Fruit fly (Drosophila melanogaster) whole organism, embryonic: ENCODE measurements around the gene CG43925.

Source experiments
- Abd-B ChIP-seq: fragments of 200-800 bp; sonication (Bioruptor generic); optimal IDR thresholded peaks from 2 replicates; lab custom pipeline; 2018; ENCODE audit warnings: missing biosample characterization, mild to moderate bottlenecking, missing genetic modification characterization, moderate library complexity
- Atf-2 ChIP-seq: fragments of 200-800 bp; sonication (Bioruptor generic); optimal IDR thresholded peaks from 2 replicates; lab custom pipeline; 2016; ENCODE audit warnings: missing biosample characterization, missing genetic modification characterization
- Blimp-1 ChIP-seq: fragments of 200-800 bp; sonication (Bioruptor generic); optimal IDR thresholded peaks from 3 replicates; lab custom pipeline; 2018; ENCODE audit warnings: missing biosample characterization, missing genetic modification characterization, mild to moderate bottlenecking, moderate library complexity, missing genetic modification reagents
- CG10462 ChIP-seq: fragments of 200-800 bp; sonication (Bioruptor generic); optimal IDR thresholded peaks from 2 replicates; lab custom pipeline; 2016; ENCODE audit warnings: missing biosample characterization, missing genetic modification characterization
- CG10543 ChIP-seq: fragments of 200-800 bp; sonication (Bioruptor generic); optimal IDR thresholded peaks from 3 replicates; lab custom pipeline; 2017; ENCODE audit warnings: missing biosample characterization, mild to moderate bottlenecking, missing genetic modification characterization, moderate library complexity
- CG10565 ChIP-seq: fragments of 200-800 bp; sonication (Bioruptor generic); optimal IDR thresholded peaks from 3 replicates; lab custom pipeline; 2016; ENCODE audit warnings: missing biosample characterization, mild to moderate bottlenecking, missing genetic modification characterization
- CG10959 ChIP-seq: fragments of 200-800 bp; sonication (Bioruptor generic); IDR thresholded peaks from 2 replicates; pipeline ENCODE4 v1.3.6; 2022; ENCODE audit warnings: missing biosample characterization, missing genetic modification characterization
- CG12236 ChIP-seq: fragments of 200-800 bp; sonication (Bioruptor generic); optimal IDR thresholded peaks from 2 replicates; lab custom pipeline; 2016; ENCODE audit warnings: missing biosample characterization, missing genetic modification characterization
- CG15073 ChIP-seq: fragments of 200-800 bp; sonication (Bioruptor generic); optimal IDR thresholded peaks from 2 replicates; lab custom pipeline; 2016; ENCODE audit warnings: missing biosample characterization, missing genetic modification characterization
- CG1792 ChIP-seq: fragments of 200-800 bp; sonication (Bioruptor generic); optimal IDR thresholded peaks from 2 replicates; lab custom pipeline; 2016; ENCODE audit warnings: missing biosample characterization, missing genetic modification characterization
- CG18619 ChIP-seq: fragments of 200-800 bp; sonication (Bioruptor generic); optimal IDR thresholded peaks from 3 replicates; lab custom pipeline; 2017; ENCODE audit warnings: missing biosample characterization, mild to moderate bottlenecking, missing genetic modification characterization
- CG2199 ChIP-seq: fragments of 200-800 bp; sonication (Bioruptor generic); IDR thresholded peaks from 3 replicates; pipeline ENCODE4 v1.3.6; 2022; ENCODE audit warnings: missing biosample characterization, missing genetic modification characterization
- CG31224 ChIP-seq: fragments of 200-800 bp; sonication (Bioruptor generic); IDR thresholded peaks from 2 replicates; pipeline ENCODE4 v1.3.6; 2022; ENCODE audit warnings: missing biosample characterization, missing genetic modification characterization
- CG4360 ChIP-seq: fragments of 200-800 bp; sonication (Bioruptor generic); IDR thresholded peaks from 2 replicates; pipeline ENCODE4 v1.3.6; 2022; ENCODE audit warnings: missing biosample characterization, missing genetic modification characterization
- CG4617 ChIP-seq: fragments of 200-800 bp; sonication (Bioruptor generic); optimal IDR thresholded peaks from 3 replicates; lab custom pipeline; 2016; ENCODE audit warnings: missing biosample characterization, missing genetic modification characterization, borderline replicate concordance
- CG4820 ChIP-seq: fragments of 200-800 bp; sonication (Bioruptor generic); optimal IDR thresholded peaks from 3 replicates; lab custom pipeline; 2016; ENCODE audit warnings: missing biosample characterization, missing genetic modification characterization
- CG6254 ChIP-seq: fragments of 200-800 bp; sonication (Bioruptor generic); optimal IDR thresholded peaks from 3 replicates; lab custom pipeline; 2017; ENCODE audit warnings: mild to moderate bottlenecking, missing biosample characterization, missing genetic modification reagents, missing genetic modification characterization
- CG7786 ChIP-seq: fragments of 200-800 bp; sonication (Bioruptor generic); optimal IDR thresholded peaks from 2 replicates; lab custom pipeline; 2016; ENCODE audit warnings: missing biosample characterization, missing genetic modification characterization
- CG7963 ChIP-seq: fragments of 200-800 bp; sonication (Bioruptor generic); IDR thresholded peaks from 3 replicates; pipeline ENCODE4 v1.3.6; 2022; ENCODE audit warnings: missing biosample characterization, missing genetic modification characterization; ENCODE audit not compliant: partially characterized antibody
- CG8478 ChIP-seq: fragments of >200 bp; optimal IDR thresholded peaks from 2 replicates; lab custom pipeline; 2018
- CG9215 ChIP-seq: fragments of 200-800 bp; sonication (Bioruptor generic); IDR thresholded peaks from 2 replicates; pipeline ENCODE4 v1.3.6; 2022; ENCODE audit warnings: missing biosample characterization, missing genetic modification characterization
- Doc3 ChIP-seq: fragments of 200-800 bp; sonication (Bioruptor generic); IDR thresholded peaks from 3 replicates; pipeline ENCODE4 v1.3.6; 2022; ENCODE audit warnings: missing biosample characterization, missing genetic modification characterization; ENCODE audit not compliant: partially characterized antibody
- Hmx ChIP-seq: fragments of 200-800 bp; sonication (Bioruptor generic); optimal IDR thresholded peaks from 2 replicates; lab custom pipeline; 2016; ENCODE audit warnings: missing biosample characterization, missing genetic modification characterization
- Lpt ChIP-seq: fragments of >200 bp; optimal IDR thresholded peaks from 2 replicates; lab custom pipeline; 2018; ENCODE audit warnings: missing biosample characterization, missing genetic modification characterization
- Nf-YA ChIP-seq: fragments of 200-800 bp; sonication (Bioruptor generic); IDR thresholded peaks from 2 replicates; pipeline ENCODE4 v1.3.6; 2022; ENCODE audit warnings: missing biosample characterization, missing genetic modification characterization
- Rfx ChIP-seq: fragments of 200-800 bp; sonication (Bioruptor generic); IDR thresholded peaks from 2 replicates; pipeline ENCODE4 v1.3.6; 2022; ENCODE audit warnings: missing biosample characterization, missing genetic modification characterization
- Rx ChIP-seq: fragments of 200-800 bp; sonication (Bioruptor generic); IDR thresholded peaks from 2 replicates; pipeline ENCODE4 v1.3.6; 2022; ENCODE audit warnings: missing biosample characterization, missing genetic modification characterization
- Sox100B ChIP-seq: fragments of 200-800 bp; sonication (Bioruptor generic); optimal IDR thresholded peaks from 3 replicates; lab custom pipeline; 2018; ENCODE audit warnings: missing biosample characterization, mild to moderate bottlenecking, missing genetic modification characterization
- Ssrp ChIP-seq: fragments of 200-800 bp; sonication (Bioruptor generic); optimal IDR thresholded peaks from 2 replicates; lab custom pipeline; 2018; ENCODE audit warnings: missing biosample characterization, mild to moderate bottlenecking, missing genetic modification characterization, moderate library complexity
- Stat92E ChIP-seq, 3 experiments: fragments of >200 bp in 2 of 3; fragments of 200-800 bp in 1 of 3; sonication (Bioruptor generic) in 1 of 3; optimal IDR thresholded peaks; 2 replicates each; lab custom pipeline; 2017 to 2019; ENCODE audit warnings: missing biosample characterization in 3 of 3, missing genetic modification characterization in 3 of 3, mild to moderate bottlenecking in 1 of 3, moderate library complexity in 1 of 3
- TFAM ChIP-seq: fragments of 200-800 bp; sonication (Bioruptor generic); optimal IDR thresholded peaks from 2 replicates; lab custom pipeline; 2017; ENCODE audit warnings: missing biosample characterization, missing genetic modification characterization, inconsistent platforms
- ap ChIP-seq: fragments of 200-800 bp; sonication (Bioruptor generic); IDR thresholded peaks from 2 replicates; pipeline ENCODE4 v1.3.6; 2022; ENCODE audit warnings: missing biosample characterization, missing genetic modification characterization
- ase ChIP-seq: fragments of 200-800 bp; sonication (Bioruptor generic); IDR thresholded peaks from 3 replicates; pipeline ENCODE4 v1.3.6; 2022; ENCODE audit warnings: missing biosample characterization, missing genetic modification characterization
- ato ChIP-seq: fragments of 200-800 bp; sonication (Bioruptor generic); IDR thresholded peaks from 2 replicates; pipeline ENCODE4 v1.3.6; 2022; ENCODE audit warnings: missing biosample characterization, missing genetic modification characterization; ENCODE audit not compliant: partially characterized antibody
- bbx ChIP-seq: fragments of 200-800 bp; sonication (Bioruptor generic); IDR thresholded peaks from 2 replicates; pipeline ENCODE4 v1.3.6; 2022; ENCODE audit warnings: missing biosample characterization, missing genetic modification characterization; ENCODE audit not compliant: partially characterized antibody
- bowl ChIP-seq: fragments of 200-800 bp; sonication (Bioruptor generic); IDR thresholded peaks from 2 replicates; pipeline ENCODE4 v1.3.6; 2022; ENCODE audit warnings: missing biosample characterization, missing genetic modification characterization
- chif ChIP-seq, 2 experiments: fragments of 200-800 bp; sonication (Bioruptor generic); optimal IDR thresholded peaks; 3 replicates each; lab custom pipeline; 2016; ENCODE audit warnings: missing biosample characterization in 2 of 2, missing genetic modification characterization in 2 of 2
- croc ChIP-seq: fragments of 200-800 bp; sonication (Bioruptor generic); conservative IDR thresholded peaks from 3 replicates; pipeline ENCODE4 v1.3.6; 2022; ENCODE audit warnings: missing biosample characterization, missing genetic modification characterization
- crol ChIP-seq: fragments of 200-800 bp; sonication (Bioruptor generic); IDR thresholded peaks from 2 replicates; pipeline ENCODE4 v1.3.6; 2022; ENCODE audit warnings: missing biosample characterization, missing genetic modification characterization
- dmrt99B ChIP-seq: fragments of 200-800 bp; sonication (Bioruptor generic); optimal IDR thresholded peaks from 2 replicates; lab custom pipeline; 2018; ENCODE audit warnings: missing biosample characterization, mild to moderate bottlenecking, missing genetic modification characterization, moderate library complexity
- dysf ChIP-seq: fragments of 200-800 bp; sonication (Bioruptor generic); IDR thresholded peaks from 3 replicates; pipeline ENCODE4 v1.3.6; 2022; ENCODE audit warnings: missing biosample characterization, missing genetic modification characterization
- ems ChIP-seq: fragments of 200-800 bp; sonication (Bioruptor generic); optimal IDR thresholded peaks from 3 replicates; lab custom pipeline; 2016; ENCODE audit warnings: missing biosample characterization, missing genetic modification characterization
- gem ChIP-seq: fragments of 200-800 bp; sonication (Bioruptor generic); optimal IDR thresholded peaks from 2 replicates; lab custom pipeline; 2019; ENCODE audit warnings: missing biosample characterization, mild to moderate bottlenecking, missing genetic modification characterization, moderate library complexity
- gsb-n ChIP-seq: fragments of 200-800 bp; sonication (Bioruptor generic); optimal IDR thresholded peaks from 3 replicates; lab custom pipeline; 2018; ENCODE audit warnings: missing biosample characterization, mild to moderate bottlenecking, missing genetic modification characterization
- hb ChIP-seq: fragments of 200-800 bp; sonication (Bioruptor generic); IDR thresholded peaks from 3 replicates; pipeline ENCODE4 v1.3.6; 2022; ENCODE audit warnings: missing biosample characterization, missing genetic modification characterization; ENCODE audit not compliant: partially characterized antibody
- peb ChIP-seq: fragments of 200-800 bp; sonication (Bioruptor generic); IDR thresholded peaks from 2 replicates; pipeline ENCODE4 v1.3.6; 2022; ENCODE audit warnings: missing biosample characterization, missing genetic modification characterization
- run ChIP-seq: fragments of 200-800 bp; sonication (Bioruptor generic); optimal IDR thresholded peaks from 3 replicates; lab custom pipeline; 2018; ENCODE audit warnings: missing biosample characterization, mild to moderate bottlenecking, missing genetic modification characterization
- sc ChIP-seq, 3 experiments: fragments of >200 bp in 2 of 3; fragments of 200-800 bp in 1 of 3; sonication (Bioruptor generic) in 1 of 3; optimal IDR thresholded peaks; 2 replicates in 2 of 3; 3 replicates in 1 of 3; lab custom pipeline; 2017; ENCODE audit warnings: mild to moderate bottlenecking in 1 of 3, missing biosample characterization in 1 of 3, missing genetic modification characterization in 1 of 3, missing genetic modification reagents in 1 of 3
- sens ChIP-seq: fragments of 200-800 bp; sonication (Bioruptor generic); peaks from one replicate; lab custom pipeline; 2016; ENCODE audit warnings: missing biosample characterization, missing genetic modification characterization
- zen ChIP-seq: fragments of 200-800 bp; sonication (Bioruptor generic); optimal IDR thresholded peaks from 3 replicates; lab custom pipeline; 2018; ENCODE audit warnings: missing biosample characterization, mild to moderate bottlenecking, missing genetic modification characterization, moderate library complexity

The CG43925 gene

dm6 chr2L:13176701-13177249 lies 552 bp downstream of the CG43925 start, which contains the start of the genes Sfmbt and CG5439 (continued):
- TF ChIP-seq run (tag; lab: Kevin White, UChicago) (no peak), ems (GFP tag; lab: Kevin White, UChicago) (peak; percentile 75), Blimp-1 (GFP tag; lab: Kevin White, UChicago) (no peak), bbx (GFP tag; lab: Robert Waterston, UW) (no peak), CG1792 (GFP tag; lab: Kevin White, UChicago) (peak; percentile 31), gem (no peak), CG7963 (GFP tag; lab: Robert Waterston, UW) (no peak), CG31224 (GFP tag; lab: Robert Waterston, UW) (peak; percentile 40; the same call in 1 of the 2 replicates), ato (GFP tag; lab: Robert Waterston, UW) (peak; percentile 43), Ssrp (tag; lab: Kevin White, UChicago) (peak; percentile 68), ase (GFP tag; lab: Robert Waterston, UW) (0 out of 3 replicates have a peak, but pooled peaks have one; percentile 45), CG6254 (GFP tag; lab: Kevin White, UChicago) (peak; percentile 23), Rfx (GFP tag; lab: Robert Waterston, UW) (peak; percentile 77), croc (GFP tag; lab: Robert Waterston, UW) (peak; percentile 61), dysf (peak; percentile 74), bowl (no peak), CG12236 (GFP tag; lab: Kevin White, UChicago) (peak; percentile 25), Nf-YA (no peak), CG10462 (GFP tag; lab: Kevin White, UChicago) (peak; percentile 46), Abd-B (GFP tag; lab: Kevin White, UChicago) (no peak), CG7786 (GFP tag; lab: Kevin White, UChicago) (peak; percentile 77), CG2199 (GFP tag; lab: Robert Waterston, UW) (no peak), ap (GFP tag; lab: Robert Waterston, UW) (no peak), CG10543 (no peak), Doc3 (GFP tag; lab: Robert Waterston, UW) (no peak), CG10565 (GFP tag; lab: Kevin White, UChicago) (no peak), CG8478 (lab: Kevin White, UChicago) (no peak), zen (tag; lab: Kevin White, UChicago) (peak; percentile 77), sc (optimal IDR thresholded peaks at IDR 0.05; lab: Kevin White, UChicago) (no peak), sc (GFP tag; optimal IDR thresholded peaks at IDR 0.05; lab: Kevin White, UChicago) (no peak), Rx (no peak; the same call in 1 of the 2 replicates), hb (GFP tag; lab: Robert Waterston, UW) (no peak), TFAM (GFP tag; lab: Kevin White, UChicago) (no peak), dmrt99B (no peak), sens (peak; percentile 97), CG10959 (GFP tag; lab: Robert Waterston, UW) (0 out of 2 replicates have a peak, but pooled peaks have one; percentile 11), CG4360 (GFP tag; lab: Robert Waterston, UW) (no peak), CG18619 (GFP tag; lab: Kevin White, UChicago) (peak; percentile 75), CG4617 (GFP tag; lab: Kevin White, UChicago) (peak; percentile 88), CG9215 (GFP tag; lab: Robert Waterston, UW) (peak; percentile 76), chif (GFP tag; optimal IDR thresholded peaks at IDR 0.05; lab: Kevin White, UChicago) (peak; percentile 58 to 69), peb (GFP tag; lab: Robert Waterston, UW) (0 out of 2 replicates have a peak, but pooled peaks have one; percentile 28), Atf-2 (GFP tag; lab: Kevin White, UChicago) (peak; percentile 66), Hmx (GFP tag; lab: Kevin White, UChicago) (peak; percentile 33), crol (no peak), Stat92E (GFP tag; optimal IDR thresholded peaks at IDR 0.05; lab: Kevin White, UChicago) (peak in 1 of 3 experiments; percentile 30), Lpt (no peak), Sox100B (no peak), CG15073 (GFP tag; lab: Kevin White, UChicago) (no peak), CG4820 (peak; percentile 73), gsb-n (tag; lab: Kevin White, UChicago) (no peak)
